Fruit fly (Drosophila melanogaster) whole organism, embryonic: ENCODE results near the gene Ocrl.

Source experiments
- ATbp ChIP-seq: fragments of 200-800 bp; sonication (Bioruptor generic); optimal IDR thresholded peaks from 2 replicates; lab custom pipeline; 2017; ENCODE audit warnings: missing biosample characterization, mild to moderate bottlenecking, missing genetic modification characterization, missing genetic modification reagents
- Atf6 ChIP-seq: fragments of 200-800 bp; sonication (Bioruptor generic); IDR thresholded peaks from 2 replicates; pipeline ENCODE4 v1.3.6; 2022; ENCODE audit warnings: missing biosample characterization, missing genetic modification characterization
- B-H1 ChIP-seq: fragments of 200-800 bp; sonication (Bioruptor generic); IDR thresholded peaks from 3 replicates; pipeline ENCODE4 v1.3.6; 2022; ENCODE audit warnings: missing biosample characterization, missing genetic modification characterization
- CG10565 ChIP-seq: fragments of 200-800 bp; sonication (Bioruptor generic); optimal IDR thresholded peaks from 3 replicates; lab custom pipeline; 2016; ENCODE audit warnings: missing biosample characterization, mild to moderate bottlenecking, missing genetic modification characterization
- CG11504 ChIP-seq: fragments of 200-800 bp; sonication (Bioruptor generic); optimal IDR thresholded peaks from 3 replicates; lab custom pipeline; 2019; ENCODE audit warnings: missing biosample characterization, mild to moderate bottlenecking, missing genetic modification characterization, moderate library complexity
- CG11695 ChIP-seq: fragments of 200-800 bp; sonication (Bioruptor generic); IDR thresholded peaks from 3 replicates; pipeline ENCODE4 v1.3.6; 2022; ENCODE audit warnings: missing biosample characterization, missing genetic modification characterization
- CG14965 ChIP-seq: fragments of 200-800 bp; sonication (Bioruptor generic); optimal IDR thresholded peaks from 2 replicates; lab custom pipeline; 2016; ENCODE audit warnings: missing biosample characterization, missing genetic modification characterization, borderline replicate concordance
- CG1603 ChIP-seq: fragments of 200-800 bp; sonication (Bioruptor generic); optimal IDR thresholded peaks from 2 replicates; lab custom pipeline; 2019; ENCODE audit warnings: missing biosample characterization, mild to moderate bottlenecking, missing genetic modification characterization, moderate library complexity
- CG17361 ChIP-seq: fragments of 200-800 bp; sonication (Bioruptor generic); IDR thresholded peaks from 3 replicates; pipeline ENCODE4 v1.3.6; 2022; ENCODE audit warnings: missing biosample characterization, missing genetic modification characterization
- CG18619 ChIP-seq: fragments of 200-800 bp; sonication (Bioruptor generic); optimal IDR thresholded peaks from 3 replicates; lab custom pipeline; 2017; ENCODE audit warnings: missing biosample characterization, mild to moderate bottlenecking, missing genetic modification characterization
- CG2678 ChIP-seq: fragments of 200-800 bp; sonication (Bioruptor generic); optimal IDR thresholded peaks from 3 replicates; lab custom pipeline; 2019; ENCODE audit warnings: missing biosample characterization, mild to moderate bottlenecking, missing genetic modification characterization, moderate library complexity
- CG4404 ChIP-seq: fragments of 200-800 bp; sonication (Bioruptor generic); IDR thresholded peaks from 2 replicates; pipeline ENCODE4 v1.3.6; 2022; ENCODE audit warnings: missing biosample characterization, missing genetic modification characterization
- CG5180 ChIP-seq: fragments of 200-800 bp; sonication (Bioruptor generic); optimal IDR thresholded peaks from 3 replicates; lab custom pipeline; 2017; ENCODE audit warnings: missing biosample characterization, missing genetic modification characterization, mild to moderate bottlenecking, moderate library complexity, missing genetic modification reagents
- CG5953 ChIP-seq: fragments of 200-800 bp; sonication (Bioruptor generic); IDR thresholded peaks from 2 replicates; pipeline ENCODE4 v1.3.6; 2022; ENCODE audit warnings: missing biosample characterization, missing genetic modification characterization
- CG6175 ChIP-seq: fragments of 200-800 bp; sonication (Bioruptor generic); IDR thresholded peaks from 3 replicates; pipeline ENCODE4 v1.3.6; 2022; ENCODE audit warnings: missing biosample characterization, missing genetic modification characterization
- CG6765 ChIP-seq: fragments of 200-800 bp; sonication (Bioruptor generic); optimal IDR thresholded peaks from 3 replicates; lab custom pipeline; 2017; ENCODE audit warnings: missing biosample characterization, mild to moderate bottlenecking, missing genetic modification characterization
- CG9932 ChIP-seq: fragments of 200-800 bp; sonication (Bioruptor generic); IDR thresholded peaks from 2 replicates; pipeline ENCODE4 v1.3.6; 2022; ENCODE audit warnings: missing biosample characterization, missing genetic modification characterization
- CTCF ChIP-seq: fragments of 200-800 bp; sonication (Bioruptor generic); optimal IDR thresholded peaks from 2 replicates; lab custom pipeline; 2017; ENCODE audit warnings: missing biosample characterization, mild to moderate bottlenecking, missing genetic modification characterization, moderate library complexity
- CrebB ChIP-seq: fragments of 200-800 bp; sonication (Bioruptor generic); optimal IDR thresholded peaks from 3 replicates; lab custom pipeline; 2018; ENCODE audit warnings: missing biosample characterization, mild to moderate bottlenecking, missing genetic modification characterization
- D ChIP-seq, 2 experiments: fragments of 200-800 bp in 1 of 2; fragments of >200 bp in 1 of 2; sonication (Bioruptor generic) in 1 of 2; optimal IDR thresholded peaks; 2 replicates in 1 of 2; 3 replicates in 1 of 2; lab custom pipeline; 2017; ENCODE audit warnings: mild to moderate bottlenecking in 1 of 2, missing biosample characterization in 1 of 2, missing genetic modification characterization in 1 of 2, missing genetic modification reagents in 1 of 2
- Dip2 ChIP-seq: fragments of 200-800 bp; sonication (Bioruptor generic); IDR thresholded peaks from 2 replicates; pipeline ENCODE4 v1.3.6; 2022; ENCODE audit warnings: missing biosample characterization, missing genetic modification characterization
- GATAe ChIP-seq: fragments of 200-800 bp; sonication (Bioruptor generic); conservative IDR thresholded peaks from 2 replicates; pipeline ENCODE4 v1.3.6; 2022; ENCODE audit warnings: missing biosample characterization, missing genetic modification characterization
- HLH3B ChIP-seq: fragments of 200-800 bp; sonication (Bioruptor generic); IDR thresholded peaks from 2 replicates; pipeline ENCODE4 v1.3.6; 2022; ENCODE audit warnings: missing biosample characterization, missing genetic modification characterization
- HLHmδ ChIP-seq: fragments of 200-800 bp; sonication (Bioruptor generic); optimal IDR thresholded peaks from 2 replicates; lab custom pipeline; 2018; ENCODE audit warnings: missing biosample characterization, mild to moderate bottlenecking, missing genetic modification characterization, moderate library complexity
- Max ChIP-seq: fragments of 200-800 bp; sonication (Bioruptor generic); optimal IDR thresholded peaks from 2 replicates; lab custom pipeline; 2016; ENCODE audit warnings: missing biosample characterization, mild to moderate bottlenecking, missing genetic modification characterization
- Pdp1 ChIP-seq, 2 experiments: fragments of 200-800 bp; sonication (Bioruptor generic); optimal IDR thresholded peaks; 3 replicates each; lab custom pipeline; 2016; ENCODE audit warnings: missing biosample characterization in 2 of 2, missing genetic modification characterization in 2 of 2, mild to moderate bottlenecking in 1 of 2, moderate library complexity in 1 of 2
- Poxn ChIP-seq: fragments of 200-800 bp; sonication (Bioruptor generic); IDR thresholded peaks from 2 replicates; pipeline ENCODE4 v1.3.6; 2022; ENCODE audit warnings: missing biosample characterization, missing genetic modification characterization
- Sin3A ChIP-seq: fragments of >200 bp; optimal IDR thresholded peaks from 2 replicates; lab custom pipeline; 2018
- Usf ChIP-seq: fragments of 200-800 bp; sonication (Bioruptor generic); optimal IDR thresholded peaks from 2 replicates; lab custom pipeline; 2017; ENCODE audit warnings: missing genotype, missing biosample characterization, missing genetic modification characterization
- amos ChIP-seq: fragments of 200-800 bp; sonication (Bioruptor generic); IDR thresholded peaks from 2 replicates; pipeline ENCODE4 v1.3.6; 2022; ENCODE audit warnings: missing biosample characterization, missing genetic modification characterization; ENCODE audit not compliant: partially characterized antibody
- bigmax ChIP-seq: fragments of 200-800 bp; sonication (Bioruptor generic); optimal IDR thresholded peaks from 2 replicates; lab custom pipeline; 2018; ENCODE audit warnings: missing biosample characterization, mild to moderate bottlenecking, missing genetic modification characterization
- bsh ChIP-seq, 2 experiments: fragments of 200-800 bp; sonication (Bioruptor generic); optimal IDR thresholded peaks; 2 replicates each; lab custom pipeline; 2017 to 2018; ENCODE audit warnings: mild to moderate bottlenecking in 2 of 2, missing biosample characterization in 2 of 2, missing genetic modification characterization in 2 of 2, moderate library complexity in 1 of 2
- chn ChIP-seq: fragments of 200-800 bp; sonication (Bioruptor generic); optimal IDR thresholded peaks from 2 replicates; lab custom pipeline; 2016; ENCODE audit warnings: missing biosample characterization, missing genetic modification characterization
- dysf ChIP-seq: fragments of 200-800 bp; sonication (Bioruptor generic); IDR thresholded peaks from 3 replicates; pipeline ENCODE4 v1.3.6; 2022; ENCODE audit warnings: missing biosample characterization, missing genetic modification characterization
- eyg ChIP-seq: fragments of 200-800 bp; sonication (Bioruptor generic); optimal IDR thresholded peaks from 3 replicates; lab custom pipeline; 2016; ENCODE audit warnings: missing biosample characterization, missing genetic modification characterization
- gcm2 ChIP-seq: fragments of 200-800 bp; sonication (Bioruptor generic); optimal IDR thresholded peaks from 2 replicates; lab custom pipeline; 2016; ENCODE audit warnings: missing biosample characterization, missing genetic modification characterization
- gfzf ChIP-seq: fragments of 200-800 bp; sonication (Bioruptor generic); optimal IDR thresholded peaks from 2 replicates; lab custom pipeline; 2016; ENCODE audit warnings: missing biosample characterization, mild to moderate bottlenecking, missing genetic modification characterization, moderate library complexity
- hth ChIP-seq: fragments of >200 bp; optimal IDR thresholded peaks from 2 replicates; lab custom pipeline; 2017; ENCODE audit warnings: inconsistent platforms
- mirr ChIP-seq: fragments of 200-800 bp; sonication (Bioruptor generic); optimal IDR thresholded peaks from 3 replicates; lab custom pipeline; 2018; ENCODE audit warnings: missing biosample characterization, mild to moderate bottlenecking, missing genetic modification characterization
- otp ChIP-seq: fragments of 200-800 bp; sonication (Bioruptor generic); IDR thresholded peaks from 3 replicates; pipeline ENCODE4, ENCODE4 v1.3.6; 2022; ENCODE audit warnings: missing biosample characterization, missing genetic modification characterization
- phol ChIP-seq: fragments of 200-800 bp; sonication (Bioruptor generic); optimal IDR thresholded peaks from 3 replicates; lab custom pipeline; 2018; ENCODE audit warnings: missing biosample characterization, mild to moderate bottlenecking, missing genetic modification characterization, moderate library complexity
- repo ChIP-seq: fragments of 200-800 bp; sonication (Bioruptor generic); optimal IDR thresholded peaks from 2 replicates; lab custom pipeline; 2016; ENCODE audit warnings: missing biosample characterization, missing genetic modification characterization
- schlank ChIP-seq: fragments of 200-800 bp; sonication (Bioruptor generic); optimal IDR thresholded peaks from 2 replicates; lab custom pipeline; 2018; ENCODE audit warnings: missing biosample characterization, mild to moderate bottlenecking, missing genetic modification characterization
- scrt ChIP-seq: fragments of 200-800 bp; sonication (Bioruptor generic); optimal IDR thresholded peaks from 2 replicates; lab custom pipeline; 2018; ENCODE audit warnings: missing biosample characterization, mild to moderate bottlenecking, missing genetic modification characterization, moderate library complexity
- slbo ChIP-seq: fragments of 200-800 bp; sonication (Bioruptor generic); IDR thresholded peaks from 2 replicates; pipeline ENCODE4 v1.3.6; 2022; ENCODE audit warnings: missing biosample characterization, missing genetic modification characterization
- slou ChIP-seq: fragments of 200-800 bp; sonication (Bioruptor generic); optimal IDR thresholded peaks from 3 replicates; lab custom pipeline; 2016; ENCODE audit warnings: missing biosample characterization, missing genetic modification characterization
- sqz ChIP-seq: fragments of 200-800 bp; sonication (Bioruptor generic); optimal IDR thresholded peaks from 3 replicates; lab custom pipeline; 2018; ENCODE audit warnings: missing biosample characterization, mild to moderate bottlenecking, missing genetic modification characterization
- unpg ChIP-seq: fragments of 200-800 bp; sonication (Bioruptor generic); optimal IDR thresholded peaks from 3 replicates; lab custom pipeline; 2018; ENCODE audit warnings: missing biosample characterization, mild to moderate bottlenecking, missing genetic modification characterization, moderate library complexity
- usp ChIP-seq: fragments of >200 bp; optimal IDR thresholded peaks from 2 replicates; lab custom pipeline; 2017; ENCODE audit warnings: missing biosample characterization, missing genetic modification characterization
- wdn ChIP-seq: fragments of 200-800 bp; sonication (Bioruptor generic); IDR thresholded peaks from 2 replicates; pipeline ENCODE4 v1.3.6; 2022; ENCODE audit warnings: missing biosample characterization, missing genetic modification characterization

The Ocrl gene

DNA sequence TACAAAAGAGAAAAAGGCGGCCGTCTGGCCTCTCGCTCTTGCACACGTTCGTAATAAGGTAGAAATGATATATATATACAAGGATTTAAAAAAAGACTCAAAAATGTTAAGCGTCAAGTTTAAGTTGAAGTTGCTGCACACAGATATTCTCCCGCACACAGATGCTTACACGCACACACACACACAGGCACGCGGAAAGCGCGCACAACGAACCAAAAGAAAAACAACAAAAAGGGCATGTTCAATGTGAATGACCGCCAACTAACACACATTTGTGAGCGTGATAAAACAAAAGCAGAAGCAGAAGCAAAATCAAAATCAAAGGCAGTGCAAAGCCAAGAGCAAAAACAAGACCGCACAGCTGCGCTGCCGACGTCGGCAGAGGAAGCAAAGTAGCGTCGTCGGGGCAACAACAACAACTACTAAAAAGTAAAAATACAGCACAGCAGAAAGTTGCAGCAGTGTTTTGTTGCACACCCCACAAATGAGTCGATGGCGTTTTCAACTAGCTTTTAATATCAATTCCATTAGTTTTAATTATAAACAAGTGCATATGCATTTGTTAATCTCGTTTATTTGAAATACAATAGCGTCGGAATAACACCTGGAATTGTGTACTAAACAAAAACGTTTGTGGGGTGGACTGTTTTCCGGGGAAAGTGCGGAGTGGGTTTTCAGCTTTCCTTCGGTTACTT is 24.5 kb downstream of the Ocrl start (continued):
- TF ChIP-seq CrebB, result peak; percentile 93
- peak; percentile 90 for TF ChIP-seq slbo
- TF ChIP-seq GATAe (GFP tag; lab: Robert Waterston, UW), result peak; percentile 41
- peak; percentile 87 for TF ChIP-seq CG5180 (GFP tag; lab: Kevin White, UChicago)
- TF ChIP-seq dysf (GFP tag; lab: Robert Waterston, UW), result peak; percentile 92
- peak; percentile 95 for TF ChIP-seq HLH3B (GFP tag; lab: Robert Waterston, UW)
- TF ChIP-seq CG6765, result peak; percentile 64
- peak; percentile 97 for TF ChIP-seq ATbp (GFP tag; lab: Kevin White, UChicago)
- peak in 1 of 2 experiments; percentile 95 for TF ChIP-seq Pdp1 (GFP tag; optimal IDR thresholded peaks at IDR 0.05; lab: Kevin White, UChicago)
- peak; percentile 35 for TF ChIP-seq mirr (GFP tag; lab: Kevin White, UChicago)
- peak; percentile 75 for TF ChIP-seq slou
- no peak for TF ChIP-seq amos
- peak; percentile 59 for TF ChIP-seq CG9932 (GFP tag; lab: Robert Waterston, UW)
- TF ChIP-seq gfzf (GFP tag; lab: Kevin White, UChicago), result peak; percentile 12
- peak; percentile 99 for TF ChIP-seq CG17361
- TF ChIP-seq bigmax (GFP tag; lab: Kevin White, UChicago), result peak; percentile 43
- peak; percentile 93 for TF ChIP-seq Max (GFP tag; lab: Kevin White, UChicago)
- TF ChIP-seq wdn, result peak; percentile 73
- no peak for TF ChIP-seq D (optimal IDR thresholded peaks at IDR 0.05; lab: Kevin White, UChicago)
- peak; percentile 98 for TF ChIP-seq D (GFP tag; optimal IDR thresholded peaks at IDR 0.05; lab: Kevin White, UChicago)
- TF ChIP-seq HLHmδ (GFP tag; lab: Kevin White, UChicago), result no peak
- TF ChIP-seq chn, result peak; percentile 97
- peak; percentile 88 for TF ChIP-seq CG10565 (GFP tag; lab: Kevin White, UChicago)
- TF ChIP-seq sqz, result peak; percentile 94
- TF ChIP-seq repo, result peak; percentile 93
- peak; percentile 80; the same call in 2 of the 3 replicates for TF ChIP-seq CG6175 (GFP tag; lab: Robert Waterston, UW)
- peak; percentile 98 for TF ChIP-seq unpg (GFP tag; lab: Kevin White, UChicago)
- TF ChIP-seq CTCF (GFP tag; lab: Kevin White, UChicago), result peak; percentile 71
- TF ChIP-seq scrt, result peak; percentile 88
- peak; percentile 81 for TF ChIP-seq eyg (GFP tag; lab: Kevin White, UChicago)
- peak; percentile 98 for TF ChIP-seq otp
- TF ChIP-seq hth (lab: Kevin White, UChicago), result no peak
- TF ChIP-seq CG11695 (GFP tag; lab: Robert Waterston, UW), result peak; percentile 93
- TF ChIP-seq CG14965 (GFP tag; lab: Kevin White, UChicago), result peak; percentile 77
- no peak for TF ChIP-seq Sin3A (lab: Kevin White, UChicago)
- peak; percentile 98 for TF ChIP-seq CG1603 (tag; lab: Kevin White, UChicago)
- peak; percentile 94 for TF ChIP-seq gcm2 (GFP tag; lab: Kevin White, UChicago)
- TF ChIP-seq CG4404 (GFP tag; lab: Robert Waterston, UW), result peak; percentile 94
- TF ChIP-seq usp (GFP tag; lab: Kevin White, UChicago), result no peak
- TF ChIP-seq Dip2, result peak; percentile 21; the same call in 1 of the 2 replicates
- peak; percentile 97 to 99 for TF ChIP-seq bsh (GFP tag; optimal IDR thresholded peaks at IDR 0.05; lab: Kevin White, UChicago)
- peak; percentile 93 for TF ChIP-seq CG18619
- peak; percentile 92 for TF ChIP-seq B-H1
- TF ChIP-seq CG2678 (tag; lab: Kevin White, UChicago), result peak; percentile 96
- peak; percentile 89 for TF ChIP-seq Atf6
- TF ChIP-seq Poxn, result peak; percentile 10; the same call in 1 of the 2 replicates
- peak; percentile 57 for TF ChIP-seq schlank (tag; lab: Kevin White, UChicago)
- TF ChIP-seq Usf (GFP tag; lab: Kevin White, UChicago), result peak; percentile 90
- peak; percentile 96 for TF ChIP-seq CG11504 (tag; lab: Kevin White, UChicago)
- peak; percentile 94 for TF ChIP-seq CG5953 (GFP tag; lab: Robert Waterston, UW)
- TF ChIP-seq phol, result peak; percentile 97
